Worm (Caenorhabditis elegans) whole organism, L1 larva: Measurements from ENCODE around the gene ZK1248.20.
A peak's percentile ranks its signal among the peaks of the same experiment; 100 is the strongest.

Experiments used
- C34B4.2 ChIP-seq: sonication (generic microtip); optimal IDR thresholded peaks from 2 replicates; lab custom pipeline; 2017; ENCODE audit warnings: mild to moderate bottlenecking, missing genetic modification characterization, missing compliant biosample characterization
- F16B12.6 ChIP-seq: fragments of 150-350 bp; optimal IDR thresholded peaks from 2 replicates; lab custom pipeline; 2014; ENCODE audit warnings: missing biosample characterization, missing genetic modification characterization
- Y116A8C.19 ChIP-seq: sonication (generic microtip); optimal IDR thresholded peaks from 2 replicates; lab custom pipeline; 2016; ENCODE audit warnings: missing compliant biosample characterization, missing genetic modification characterization, borderline replicate concordance
- aha-1 ChIP-seq: fragments of 150-350 bp; optimal IDR thresholded peaks from 2 replicates; lab custom pipeline; 2014; ENCODE audit warnings: missing biosample characterization, missing genetic modification characterization
- alr-1 ChIP-seq: fragments of 200-800 bp; sonication (Bioruptor generic); optimal IDR thresholded peaks from 2 replicates; lab custom pipeline; 2018; ENCODE audit warnings: borderline replicate concordance, mild to moderate bottlenecking, missing genetic modification characterization, missing compliant biosample characterization
- blmp-1 ChIP-seq: fragments of 150-350 bp; optimal IDR thresholded peaks from 2 replicates; lab custom pipeline; 2014; ENCODE audit warnings: missing biosample characterization, missing genetic modification characterization
- ceh-82 ChIP-seq, 3 experiments: fragments of 150-350 bp in 1 of 3; sonication (generic microtip) in 2 of 3; optimal IDR thresholded peaks; 2 replicates each; lab custom pipeline; 2014 to 2017; ENCODE audit warnings: missing biosample characterization in 3 of 3, missing genetic modification characterization in 3 of 3
- ceh-90 ChIP-seq: sonication (generic microtip); optimal IDR thresholded peaks from 2 replicates; lab custom pipeline; 2016; ENCODE audit warnings: missing genetic modification characterization, missing compliant biosample characterization
- dpl-1 ChIP-seq, 3 experiments: fragments of 150-350 bp in 2 of 3; sonication (generic microtip) in 1 of 3; optimal IDR thresholded peaks; 2 replicates each; lab custom pipeline; 2014 to 2017; ENCODE audit warnings: missing biosample characterization in 3 of 3, missing genetic modification characterization in 3 of 3, missing genetic modification reagents in 3 of 3
- dsc-1 ChIP-seq: sonication (generic microtip); optimal IDR thresholded peaks from 2 replicates; lab custom pipeline; 2016; ENCODE audit warnings: mild to moderate bottlenecking, missing genetic modification characterization, missing compliant biosample characterization
- egl-27 ChIP-seq, 2 experiments: fragments of 150-350 bp in 1 of 2; sonication (generic microtip); optimal IDR thresholded peaks; 3 replicates each; lab custom pipeline; 2017 to 2018; ENCODE audit warnings: missing biosample characterization in 2 of 2, missing genetic modification characterization in 2 of 2, missing genetic modification reagents in 2 of 2
- elt-2 ChIP-seq: sonication (generic microtip); optimal IDR thresholded peaks from 2 replicates; lab custom pipeline; 2016; ENCODE audit warnings: missing genetic modification characterization, mild to moderate bottlenecking, inconsistent platforms, missing compliant biosample characterization, missing genetic modification reagents
- elt-3 ChIP-seq, 6 experiments: fragments of 150-350 bp in 1 of 6; sonication (generic microtip); optimal IDR thresholded peaks; 2 replicates each; lab custom pipeline; 2017 to 2018; ENCODE audit warnings: missing biosample characterization in 6 of 6, missing genetic modification characterization in 6 of 6, inconsistent platforms in 1 of 6
- ets-5 ChIP-seq: fragments of 200-800 bp; sonication (Bioruptor generic); IDR thresholded peaks from 2 replicates; pipeline ENCODE4 v1.3.6; 2022; ENCODE audit warnings: missing genetic modification characterization, missing compliant biosample characterization
- fkh-8 ChIP-seq: sonication (generic microtip); optimal IDR thresholded peaks from 2 replicates; lab custom pipeline; 2016; ENCODE audit warnings: mild to moderate bottlenecking, missing genetic modification characterization, missing compliant biosample characterization
- fos-1 ChIP-seq: fragments of 150-350 bp; optimal IDR thresholded peaks from 2 replicates; lab custom pipeline; 2014; ENCODE audit warnings: missing biosample characterization, missing genetic modification characterization
- grh-1 ChIP-seq: fragments of 200-800 bp; sonication (Bioruptor generic); IDR thresholded peaks from 2 replicates; pipeline ENCODE4 v1.3.6; 2022; ENCODE audit warnings: missing genetic modification reagents, missing genetic modification characterization, missing compliant biosample characterization
- hlh-17 ChIP-seq: fragments of 200-800 bp; sonication (Bioruptor generic); optimal IDR thresholded peaks from 2 replicates; lab custom pipeline; 2018; ENCODE audit warnings: missing genetic modification characterization, mild to moderate bottlenecking, missing compliant biosample characterization, moderate library complexity, borderline replicate concordance
- hlh-4 ChIP-seq: sonication (generic microtip); optimal IDR thresholded peaks from 2 replicates; lab custom pipeline; 2016; ENCODE audit warnings: mild to moderate bottlenecking, missing genetic modification characterization, missing compliant biosample characterization
- hpl-2 ChIP-seq: fragments of 150-350 bp; optimal IDR thresholded peaks from 2 replicates; lab custom pipeline; 2014; ENCODE audit warnings: missing biosample characterization, missing genetic modification reagents, missing genetic modification characterization
- irx-1 ChIP-seq: sonication (generic microtip); optimal IDR thresholded peaks from 2 replicates; lab custom pipeline; 2016; ENCODE audit warnings: missing genetic modification characterization, missing compliant biosample characterization
- jun-1 ChIP-seq: fragments of 150-350 bp; optimal IDR thresholded peaks from 2 replicates; lab custom pipeline; 2014; ENCODE audit warnings: missing biosample characterization, missing genetic modification reagents, missing genetic modification characterization
- lin-13 ChIP-seq: fragments of 150-350 bp; optimal IDR thresholded peaks from 2 replicates; lab custom pipeline; 2014; ENCODE audit warnings: missing biosample characterization, missing genetic modification reagents, missing genetic modification characterization
- lin-14 ChIP-seq: fragments of 200-800 bp; sonication (Bioruptor generic); optimal IDR thresholded peaks from 2 replicates; lab custom pipeline; 2018; ENCODE audit warnings: mild to moderate bottlenecking, missing genetic modification characterization, moderate library complexity, missing compliant biosample characterization
- lin-35 ChIP-seq, 2 experiments: fragments of 150-350 bp; optimal IDR thresholded peaks; 2 replicates each; lab custom pipeline; 2014; ENCODE audit warnings: missing biosample characterization in 2 of 2, missing genetic modification characterization in 2 of 2, missing genetic modification reagents in 2 of 2
- lin-39 ChIP-seq: fragments of 150-350 bp; optimal IDR thresholded peaks from 2 replicates; lab custom pipeline; 2014; ENCODE audit warnings: missing biosample characterization, missing genetic modification reagents, missing genetic modification characterization
- lsy-2 ChIP-seq, 2 experiments: fragments of 150-350 bp; optimal IDR thresholded peaks; 2 replicates each; lab custom pipeline; 2014; ENCODE audit warnings: missing biosample characterization in 2 of 2, missing genetic modification characterization in 2 of 2
- mab-9 ChIP-seq: fragments of 200-800 bp; sonication (Bioruptor generic); IDR thresholded peaks from 2 replicates; pipeline ENCODE4 v1.3.6; 2022; ENCODE audit warnings: missing genetic modification reagents, missing genetic modification characterization, missing compliant biosample characterization
- mdl-1 ChIP-seq, 2 experiments: fragments of 150-350 bp; optimal IDR thresholded peaks; 2 replicates each; lab custom pipeline; 2014 to 2017; ENCODE audit warnings: missing biosample characterization in 2 of 2, missing genetic modification characterization in 2 of 2, inconsistent platforms in 1 of 2
- mef-2 ChIP-seq: fragments of 150-350 bp; optimal IDR thresholded peaks from 2 replicates; lab custom pipeline; 2014; ENCODE audit warnings: missing biosample characterization, missing genetic modification characterization
- mep-1 ChIP-seq: fragments of 150-350 bp; optimal IDR thresholded peaks from 2 replicates; lab custom pipeline; 2014; ENCODE audit warnings: missing biosample characterization, missing genetic modification characterization
- nhr-11 ChIP-seq: fragments of 150-350 bp; optimal IDR thresholded peaks from 2 replicates; lab custom pipeline; 2014; ENCODE audit warnings: missing biosample characterization, missing genetic modification characterization
- nhr-12 ChIP-seq: sonication (generic microtip); optimal IDR thresholded peaks from 2 replicates; lab custom pipeline; 2017; ENCODE audit warnings: missing biosample characterization, missing genetic modification characterization
- nhr-19 ChIP-seq: fragments of 200-800 bp; sonication (Bioruptor generic); conservative IDR thresholded peaks from 2 replicates; pipeline ENCODE4 v1.3.6; 2022; ENCODE audit warnings: missing genetic modification characterization, missing compliant biosample characterization
- nhr-20 ChIP-seq: sonication (generic microtip); optimal IDR thresholded peaks from 2 replicates; lab custom pipeline; 2016; ENCODE audit warnings: mild to moderate bottlenecking, missing genetic modification characterization, missing compliant biosample characterization
- nhr-28 ChIP-seq: fragments of 150-350 bp; optimal IDR thresholded peaks from 2 replicates; lab custom pipeline; 2014; ENCODE audit warnings: missing biosample characterization, missing genetic modification characterization
- nhr-47 ChIP-seq: sonication (generic microtip); optimal IDR thresholded peaks from 2 replicates; lab custom pipeline; 2016; ENCODE audit warnings: mild to moderate bottlenecking, missing genetic modification characterization, moderate library complexity, missing compliant biosample characterization
- nhr-71 ChIP-seq: sonication (generic microtip); optimal IDR thresholded peaks from 2 replicates; lab custom pipeline; 2016; ENCODE audit warnings: mild to moderate bottlenecking, missing genetic modification characterization, moderate library complexity, missing compliant biosample characterization
- nhr-76 ChIP-seq: sonication (generic microtip); optimal IDR thresholded peaks from 2 replicates; lab custom pipeline; 2017; ENCODE audit warnings: missing biosample characterization, missing genetic modification characterization
- nhr-84 ChIP-seq: sonication (generic microtip); optimal IDR thresholded peaks from 2 replicates; lab custom pipeline; 2017; ENCODE audit warnings: missing biosample characterization, missing genetic modification characterization
- nhr-90 ChIP-seq: sonication (generic microtip); optimal IDR thresholded peaks from 2 replicates; lab custom pipeline; 2016; ENCODE audit warnings: mild to moderate bottlenecking, missing genetic modification characterization, missing compliant biosample characterization; ENCODE audit not compliant: poor library complexity
- pqm-1 ChIP-seq: sonication (generic microtip); optimal IDR thresholded peaks from 3 replicates; lab custom pipeline; 2017; ENCODE audit warnings: missing biosample characterization, missing genetic modification characterization
- skn-1 ChIP-seq: fragments of 150-350 bp; optimal IDR thresholded peaks from 2 replicates; lab custom pipeline; 2014; ENCODE audit warnings: missing biosample characterization, missing genetic modification characterization
- snu-23 ChIP-seq: sonication (generic microtip); optimal IDR thresholded peaks from 2 replicates; lab custom pipeline; 2016; ENCODE audit warnings: missing genetic modification characterization, missing compliant biosample characterization
- sox-4 ChIP-seq: sonication (generic microtip); optimal IDR thresholded peaks from 2 replicates; lab custom pipeline; 2016; ENCODE audit warnings: missing genetic modification characterization, missing compliant biosample characterization
- sup-37 ChIP-seq: fragments of 200-800 bp; sonication (Bioruptor generic); optimal IDR thresholded peaks from 2 replicates; lab custom pipeline; 2018; ENCODE audit warnings: mild to moderate bottlenecking, missing genetic modification characterization, missing compliant biosample characterization
- swsn-7 ChIP-seq: sonication (generic microtip); optimal IDR thresholded peaks from 2 replicates; lab custom pipeline; 2016; ENCODE audit warnings: missing genetic modification characterization, missing compliant biosample characterization
- tbx-2 ChIP-seq: sonication (generic microtip); optimal IDR thresholded peaks from 2 replicates; lab custom pipeline; 2016; ENCODE audit warnings: missing genetic modification characterization, missing compliant biosample characterization
- tlp-1 ChIP-seq: fragments of 150-350 bp; optimal IDR thresholded peaks from 2 replicates; lab custom pipeline; 2014; ENCODE audit warnings: missing biosample characterization, missing genetic modification characterization
- unc-30 ChIP-seq: sonication (generic microtip); optimal IDR thresholded peaks from 2 replicates; lab custom pipeline; 2017; ENCODE audit warnings: missing biosample characterization, missing genetic modification characterization
- unc-62 ChIP-seq: fragments of 150-350 bp; optimal IDR thresholded peaks from 2 replicates; lab custom pipeline; 2014; ENCODE audit warnings: missing biosample characterization, missing genetic modification reagents, missing genetic modification characterization
- unc-98 ChIP-seq: fragments of 200-800 bp; sonication (Bioruptor generic); IDR thresholded peaks from 2 replicates; pipeline ENCODE4 v1.3.6; 2022; ENCODE audit warnings: missing genetic modification characterization, missing compliant biosample characterization
- xbp-1 ChIP-seq: sonication (generic microtip); optimal IDR thresholded peaks from 2 replicates; lab custom pipeline; 2016; ENCODE audit warnings: missing genetic modification characterization, missing compliant biosample characterization

ZK1248.20 gene

ce11 chrII:5819655-5820054 is 3.2 kb downstream of the ZK1248.20 start (continued):
- no peak for TF ChIP-seq nhr-11
- TF ChIP-seq lin-14 (GFP tag; lab: Kevin White, UChicago): peak; percentile 65
- TF ChIP-seq tbx-2 (tag; lab: Kevin White, UChicago): peak; percentile 59
- no peak for TF ChIP-seq ceh-82 (tag; optimal IDR thresholded peaks at IDR 0.05; lab: Kevin White, UChicago)
- TF ChIP-seq lin-39: no peak
- peak; percentile 41 for TF ChIP-seq xbp-1 (tag; lab: Kevin White, UChicago)
- TF ChIP-seq nhr-84 (tag; lab: Kevin White, UChicago): no peak
- no peak for TF ChIP-seq mab-9
- TF ChIP-seq F16B12.6 (tag; lab: Kevin White, UChicago): no peak
- peak in 1 of 2 experiments; percentile 40 for TF ChIP-seq lsy-2 (tag; optimal IDR thresholded peaks at IDR 0.05; lab: Kevin White, UChicago)
- no peak for TF ChIP-seq unc-62 (GFP tag; lab: Kevin White, UChicago)
- TF ChIP-seq nhr-90: peak; percentile 57
- TF ChIP-seq mep-1: no peak
- peak; percentile 74 for TF ChIP-seq ceh-90 (tag; lab: Kevin White, UChicago)
- TF ChIP-seq mef-2 (tag; lab: Kevin White, UChicago): no peak
- TF ChIP-seq snu-23 (GFP tag; lab: Kevin White, UChicago): no peak
- TF ChIP-seq C34B4.2 (tag; lab: Kevin White, UChicago): no peak
- peak; percentile 12 for TF ChIP-seq lin-13 (GFP tag; lab: Kevin White, UChicago)
- no peak for TF ChIP-seq sup-37
- peak; percentile 42 for TF ChIP-seq irx-1 (tag; lab: Kevin White, UChicago)
- no peak for TF ChIP-seq pqm-1 (tag; lab: Kevin White, UChicago)
- TF ChIP-seq hlh-4 (tag; lab: Kevin White, UChicago): no peak
- TF ChIP-seq nhr-12 (tag; lab: Kevin White, UChicago): no peak
- peak; percentile 9 to 69 for TF ChIP-seq lin-35 (GFP tag; optimal IDR thresholded peaks at IDR 0.05; lab: Kevin White, UChicago)
- no peak for TF ChIP-seq nhr-20
- TF ChIP-seq dsc-1 (tag; lab: Kevin White, UChicago): peak; percentile 47
- no peak for TF ChIP-seq aha-1 (tag; lab: Kevin White, UChicago)
- TF ChIP-seq elt-3 (tag; optimal IDR thresholded peaks at IDR 0.05; lab: Kevin White, UChicago): no peak
- no peak for TF ChIP-seq skn-1 (tag; lab: Kevin White, UChicago)
- no peak for TF ChIP-seq fkh-8 (tag; lab: Kevin White, UChicago)
- peak; percentile 16; the same call in 1 of the 2 replicates for TF ChIP-seq nhr-19 (GFP tag; lab: Robert Waterston, UW)
- TF ChIP-seq nhr-28 (tag; lab: Kevin White, UChicago): no peak
- no peak for TF ChIP-seq unc-30 (tag; lab: Kevin White, UChicago)
- no peak for TF ChIP-seq hlh-17
- TF ChIP-seq swsn-7 (tag; lab: Kevin White, UChicago): peak; percentile 32
- no peak for TF ChIP-seq fos-1 (tag; lab: Kevin White, UChicago)
- TF ChIP-seq mdl-1 (tag; optimal IDR thresholded peaks at IDR 0.05; lab: Kevin White, UChicago): no peak
- no peak for TF ChIP-seq nhr-76 (tag; lab: Kevin White, UChicago)
- TF ChIP-seq jun-1 (tag; lab: Kevin White, UChicago): no peak
- no peak for TF ChIP-seq hpl-2 (GFP tag; lab: Kevin White, UChicago)
- no peak for TF ChIP-seq blmp-1
- TF ChIP-seq dpl-1 (GFP tag; optimal IDR thresholded peaks at IDR 0.05; lab: Kevin White, UChicago): peak; percentile 32 to 73 (median 71)
- TF ChIP-seq alr-1 (tag; lab: Kevin White, UChicago): no peak
- no peak for TF ChIP-seq tlp-1 (tag; lab: Kevin White, UChicago)
- TF ChIP-seq sox-4: peak; percentile 35
- TF ChIP-seq unc-98: no peak
- TF ChIP-seq egl-27 (tag; optimal IDR thresholded peaks at IDR 0.05; lab: Kevin White, UChicago): no peak
- peak; percentile 28 for TF ChIP-seq elt-2 (tag; lab: Kevin White, UChicago)
- TF ChIP-seq nhr-47 (tag; lab: Kevin White, UChicago): no peak
- no peak for TF ChIP-seq grh-1
- TF ChIP-seq nhr-71 (tag; lab: Kevin White, UChicago): peak; percentile 67
- TF ChIP-seq Y116A8C.19 (tag; lab: Kevin White, UChicago): no peak
- TF ChIP-seq ets-5 (GFP tag; lab: Robert Waterston, UW): no peak
